Fruit fly (Drosophila melanogaster): ENCODE data around the gene CG9686.

CG9686 gene

dm6 chrX:9879570-9879969 lies at the start of gene CG9686:
TSS of gene CG9686 (plus strand) at chrX:9879870.
- TF ChIP-seq CG17801 (GFP tag; optimal IDR thresholded peaks at IDR 0.05; ENCODE audit: partially characterized antibody) = no peak

dm6 chrX:9829896-9830295 lies 49.8 kb upstream of the CG9686 start:
- TF ChIP-seq CG17801 (GFP tag; optimal IDR thresholded peaks at IDR 0.05; ENCODE audit: partially characterized antibody) = no peak

dm6 chrX:9833028-9833427 lies 46.6 kb upstream of the CG9686 start:
- no peak for TF ChIP-seq CG17801 (GFP tag; optimal IDR thresholded peaks at IDR 0.05; ENCODE audit: partially characterized antibody)

dm6 chrX:9847529-9847928 lies 32.1 kb upstream of the CG9686 start:
- TF ChIP-seq CG17801 (GFP tag; optimal IDR thresholded peaks at IDR 0.05; ENCODE audit: partially characterized antibody) = no peak

- TF ChIP-seq CG17801 (GFP tag; optimal IDR thresholded peaks at IDR 0.05; ENCODE audit: partially characterized antibody) = no peak
Measured at dm6 chrX:9864882-9865281, 14.8 kb upstream of the CG9686 start, which contains the start of gene Ser7. TSS of gene Ser7 (plus strand) at chrX:9865233.

dm6 chrX:9868510-9869248 lies 11.0 kb upstream of the CG9686 start, which contains the start of gene CG45060:
TSS of gene CG45060 (minus strand) at chrX:9868568.
- no peak for TF ChIP-seq CG17801 (GFP tag; optimal IDR thresholded peaks at IDR 0.05; ENCODE audit: partially characterized antibody)

dm6 chrX:9871632-9872031 lies 8.0 kb upstream of the CG9686 start, which contains the start of gene CG45061:
TSS of gene CG45061 (minus strand) at chrX:9871702.
- TF ChIP-seq CG17801 (GFP tag; optimal IDR thresholded peaks at IDR 0.05; ENCODE audit: partially characterized antibody) = no peak

- no peak for TF ChIP-seq CG17801 (GFP tag; optimal IDR thresholded peaks at IDR 0.05; ENCODE audit: partially characterized antibody)
Measured at dm6 chrX:9873917-9874316, 5.8 kb upstream of the CG9686 start, which contains the start of gene CG32695. TSS of gene CG32695 (minus strand) at chrX:9874057.

- no peak for TF ChIP-seq CG17801 (GFP tag; optimal IDR thresholded peaks at IDR 0.05; ENCODE audit: partially characterized antibody)
Measured at dm6 chrX:9875948-9876853, 3.5 kb upstream of the CG9686 start, which contains the start of gene CG15247. TSS of gene CG15247 (minus strand) at chrX:9876672.

dm6 chrX:9877240-9877639 lies 2.4 kb upstream of the CG9686 start:
- TF ChIP-seq CG17801 (GFP tag; optimal IDR thresholded peaks at IDR 0.05; ENCODE audit: partially characterized antibody) = no peak

- no peak for TF ChIP-seq CG17801 (GFP tag; optimal IDR thresholded peaks at IDR 0.05; ENCODE audit: partially characterized antibody)
Measured at dm6 chrX:9878125-9878524, 1.5 kb upstream of the CG9686 start, which contains the start of gene CG1468. TSS of gene CG1468 (plus strand) at chrX:9878422.

- TF ChIP-seq CG17801 (GFP tag; optimal IDR thresholded peaks at IDR 0.05; ENCODE audit: partially characterized antibody) = no peak
Measured at dm6 chrX:9881746-9882145, 2.1 kb downstream of the CG9686 start, which contains the start of gene CG9689. TSS of gene CG9689 (plus strand) at chrX:9881953.

dm6 chrX:9882900-9883299 lies 3.2 kb downstream of the CG9686 start:
- TF ChIP-seq CG17801 (GFP tag; optimal IDR thresholded peaks at IDR 0.05; ENCODE audit: partially characterized antibody) = no peak

dm6 chrX:9884221-9884620 lies 4.6 kb downstream of the CG9686 start, which contains the start of gene CG9691:
TSS of gene CG9691 (plus strand) at chrX:9884442.
- no peak for TF ChIP-seq CG17801 (GFP tag; optimal IDR thresholded peaks at IDR 0.05; ENCODE audit: partially characterized antibody)

- TF ChIP-seq CG17801 (GFP tag; optimal IDR thresholded peaks at IDR 0.05; ENCODE audit: partially characterized antibody) = no peak
Measured at dm6 chrX:9885363-9885762, 5.7 kb downstream of the CG9686 start.
